Fruit fly (Drosophila melanogaster) whole organism, embryonic: Measurements from ENCODE around the gene Gale.

Experiments
- Asciz ChIP-seq: fragments of 200-800 bp; sonication (Bioruptor generic); optimal IDR thresholded peaks from 2 replicates; lab custom pipeline; 2017; ENCODE audit warnings: missing biosample characterization, mild to moderate bottlenecking, missing genetic modification characterization, missing genetic modification reagents
- CG10431 ChIP-seq: fragments of 200-800 bp; sonication (Bioruptor generic); optimal IDR thresholded peaks from 3 replicates; lab custom pipeline; 2018; ENCODE audit warnings: missing biosample characterization, mild to moderate bottlenecking, missing genetic modification characterization
- CG11456 ChIP-seq: fragments of 200-800 bp; sonication (Bioruptor generic); IDR thresholded peaks from 3 replicates; pipeline ENCODE4 v1.3.6; 2022; ENCODE audit warnings: missing biosample characterization, missing genetic modification characterization
- CG11696 ChIP-seq: fragments of 200-800 bp; sonication (Bioruptor generic); IDR thresholded peaks from 2 replicates; pipeline ENCODE4 v1.3.6; 2022; ENCODE audit warnings: missing biosample characterization, missing genetic modification characterization
- CG12104 ChIP-seq: fragments of 200-800 bp; sonication (Bioruptor generic); optimal IDR thresholded peaks from 3 replicates; lab custom pipeline; 2016; ENCODE audit warnings: missing biosample characterization, missing genetic modification characterization
- CG14050 ChIP-seq: fragments of 200-800 bp; sonication (Bioruptor generic); IDR thresholded peaks from 3 replicates; pipeline ENCODE4 v1.3.6; 2022; ENCODE audit warnings: missing biosample characterization, missing genetic modification characterization
- CG1603 ChIP-seq: fragments of 200-800 bp; sonication (Bioruptor generic); optimal IDR thresholded peaks from 2 replicates; lab custom pipeline; 2019; ENCODE audit warnings: missing biosample characterization, mild to moderate bottlenecking, missing genetic modification characterization, moderate library complexity
- CG16813 ChIP-seq: fragments of 200-800 bp; sonication (Bioruptor generic); IDR thresholded peaks from 3 replicates; pipeline ENCODE4 v1.3.6; 2022; ENCODE audit warnings: missing biosample characterization, missing genetic modification characterization; ENCODE audit not compliant: partially characterized antibody
- CG1832 ChIP-seq: fragments of 200-800 bp; sonication (Bioruptor generic); optimal IDR thresholded peaks from 2 replicates; lab custom pipeline; 2017; ENCODE audit warnings: missing biosample characterization, mild to moderate bottlenecking, missing genetic modification characterization, inconsistent platforms
- CG18476 ChIP-seq: fragments of 200-800 bp; sonication (Bioruptor generic); optimal IDR thresholded peaks from 2 replicates; lab custom pipeline; 2016; ENCODE audit warnings: missing biosample characterization, mild to moderate bottlenecking, missing genetic modification characterization
- CG32772 ChIP-seq: fragments of 200-800 bp; sonication (Bioruptor generic); IDR thresholded peaks from 2 replicates; pipeline ENCODE4 v1.3.6; 2022; ENCODE audit warnings: missing biosample characterization, missing genetic modification characterization
- CG33213 ChIP-seq: fragments of 200-800 bp; sonication (Bioruptor generic); optimal IDR thresholded peaks from 3 replicates; lab custom pipeline; 2016; ENCODE audit warnings: missing biosample characterization, missing genetic modification characterization
- CG3726 ChIP-seq: fragments of 200-800 bp; sonication (Bioruptor generic); IDR thresholded peaks from 3 replicates; pipeline ENCODE4, ENCODE4 v1.3.6; 2022; ENCODE audit warnings: missing biosample characterization, missing genetic modification characterization
- CG3995 ChIP-seq: fragments of 200-800 bp; sonication (Bioruptor generic); optimal IDR thresholded peaks from 3 replicates; lab custom pipeline; 2016; ENCODE audit warnings: missing biosample characterization, missing genetic modification characterization
- CG4424 ChIP-seq: fragments of 200-800 bp; sonication (Bioruptor generic); optimal IDR thresholded peaks from 3 replicates; lab custom pipeline; 2016; ENCODE audit warnings: missing biosample characterization, missing genetic modification characterization
- CG6254 ChIP-seq: fragments of 200-800 bp; sonication (Bioruptor generic); optimal IDR thresholded peaks from 3 replicates; lab custom pipeline; 2017; ENCODE audit warnings: mild to moderate bottlenecking, missing biosample characterization, missing genetic modification reagents, missing genetic modification characterization
- CG6272 ChIP-seq: fragments of 200-800 bp; sonication (Bioruptor generic); IDR thresholded peaks from 2 replicates; pipeline ENCODE4 v1.3.6; 2022; ENCODE audit warnings: missing biosample characterization, missing genetic modification characterization
- CG8290 ChIP-seq, 3 experiments: fragments of 200-800 bp; sonication (Bioruptor generic); optimal IDR thresholded peaks; 2 replicates each; lab custom pipeline; 2016 to 2019; ENCODE audit warnings: missing biosample characterization in 3 of 3, missing genetic modification characterization in 3 of 3, mild to moderate bottlenecking in 2 of 3, moderate library complexity in 1 of 3
- E2f2 ChIP-seq: fragments of 200-800 bp; sonication (Bioruptor generic); IDR thresholded peaks from 2 replicates; pipeline ENCODE4 v1.3.6; 2022; ENCODE audit warnings: missing biosample characterization, missing genetic modification characterization
- HmgD ChIP-seq: fragments of 200-800 bp; sonication (Bioruptor generic); optimal IDR thresholded peaks from 3 replicates; lab custom pipeline; 2016; ENCODE audit warnings: missing biosample characterization, missing genetic modification characterization
- Jarid2 ChIP-seq: fragments of 200-800 bp; sonication (Bioruptor generic); optimal IDR thresholded peaks from 3 replicates; lab custom pipeline; 2017; ENCODE audit warnings: mild to moderate bottlenecking, missing biosample characterization, missing genetic modification reagents, missing genetic modification characterization
- Lpt ChIP-seq: fragments of >200 bp; optimal IDR thresholded peaks from 2 replicates; lab custom pipeline; 2018; ENCODE audit warnings: missing biosample characterization, missing genetic modification characterization
- MBD-R2 ChIP-seq: fragments of 200-800 bp; sonication (Bioruptor generic); IDR thresholded peaks from 2 replicates; pipeline ENCODE4 v1.3.6; 2022; ENCODE audit warnings: missing biosample characterization, missing genetic modification characterization
- MTF-1 ChIP-seq: fragments of 200-800 bp; sonication (Bioruptor generic); optimal IDR thresholded peaks from 2 replicates; lab custom pipeline; 2018; ENCODE audit warnings: missing biosample characterization, mild to moderate bottlenecking, missing genetic modification characterization, borderline replicate concordance
- Nf-YA ChIP-seq: fragments of 200-800 bp; sonication (Bioruptor generic); IDR thresholded peaks from 2 replicates; pipeline ENCODE4 v1.3.6; 2022; ENCODE audit warnings: missing biosample characterization, missing genetic modification characterization
- Nf-YC ChIP-seq: fragments of 200-800 bp; optimal IDR thresholded peaks from 3 replicates; lab custom pipeline; 2019; ENCODE audit warnings: missing biosample characterization, mild to moderate bottlenecking, missing genetic modification characterization, moderate library complexity
- Side ChIP-seq: fragments of 200-800 bp; sonication (Bioruptor generic); optimal IDR thresholded peaks from 2 replicates; lab custom pipeline; 2016; ENCODE audit warnings: missing biosample characterization, missing genetic modification characterization
- Sox102F ChIP-seq: fragments of 200-800 bp; sonication (Bioruptor generic); optimal IDR thresholded peaks from 2 replicates; lab custom pipeline; 2018; ENCODE audit warnings: missing biosample characterization, mild to moderate bottlenecking, missing genetic modification characterization, moderate library complexity
- Sry-δ ChIP-seq: fragments of 200-800 bp; sonication (Bioruptor generic); optimal IDR thresholded peaks from 2 replicates; lab custom pipeline; 2016; ENCODE audit warnings: missing biosample characterization, missing genetic modification characterization
- YL-1 ChIP-seq: fragments of 200-800 bp; sonication (Bioruptor generic); optimal IDR thresholded peaks from 3 replicates; lab custom pipeline; 2017; ENCODE audit warnings: missing biosample characterization, mild to moderate bottlenecking, missing genetic modification characterization
- ara ChIP-seq: fragments of 200-800 bp; sonication (Bioruptor generic); IDR thresholded peaks from 2 replicates; pipeline ENCODE4 v1.3.6; 2022; ENCODE audit warnings: missing biosample characterization, missing genetic modification characterization
- bbx ChIP-seq: fragments of 200-800 bp; sonication (Bioruptor generic); IDR thresholded peaks from 2 replicates; pipeline ENCODE4 v1.3.6; 2022; ENCODE audit warnings: missing biosample characterization, missing genetic modification characterization; ENCODE audit not compliant: partially characterized antibody
- bowl ChIP-seq: fragments of 200-800 bp; sonication (Bioruptor generic); IDR thresholded peaks from 2 replicates; pipeline ENCODE4 v1.3.6; 2022; ENCODE audit warnings: missing biosample characterization, missing genetic modification characterization
- cato ChIP-seq: fragments of 200-800 bp; sonication (Bioruptor generic); optimal IDR thresholded peaks from 2 replicates; lab custom pipeline; 2016; ENCODE audit warnings: missing biosample characterization, missing genetic modification characterization, borderline replicate concordance
- dan ChIP-seq: fragments of 200-800 bp; sonication (Bioruptor generic); IDR thresholded peaks from 2 replicates; pipeline ENCODE4 v1.3.6; 2022; ENCODE audit warnings: missing biosample characterization, missing genetic modification characterization
- exex ChIP-seq: fragments of 200-800 bp; sonication (Bioruptor generic); optimal IDR thresholded peaks from 4 replicates; lab custom pipeline; 2018; ENCODE audit warnings: missing biosample characterization, mild to moderate bottlenecking, missing genetic modification characterization, moderate library complexity
- fd64A ChIP-seq: fragments of 200-800 bp; sonication (Bioruptor generic); optimal IDR thresholded peaks from 3 replicates; lab custom pipeline; 2018; ENCODE audit warnings: missing biosample characterization, mild to moderate bottlenecking, missing genetic modification characterization
- gce ChIP-seq: fragments of 200-800 bp; sonication (Bioruptor generic); IDR thresholded peaks from 3 replicates; pipeline ENCODE4 v1.3.6; 2022; ENCODE audit warnings: missing biosample characterization, missing genetic modification characterization
- inv ChIP-seq: fragments of 200-800 bp; sonication (Bioruptor generic); IDR thresholded peaks from 2 replicates; pipeline ENCODE4 v1.3.6; 2022; ENCODE audit warnings: missing biosample characterization, missing genetic modification characterization; ENCODE audit not compliant: partially characterized antibody
- jumu ChIP-seq: fragments of 200-800 bp; sonication (Bioruptor generic); optimal IDR thresholded peaks from 3 replicates; lab custom pipeline; 2016; ENCODE audit warnings: missing biosample characterization, missing genetic modification characterization
- lilli ChIP-seq: fragments of 200-800 bp; sonication (Bioruptor generic); optimal IDR thresholded peaks from 3 replicates; lab custom pipeline; 2016; ENCODE audit warnings: missing biosample characterization, missing genetic modification characterization
- lola ChIP-seq, 3 experiments: fragments of >200 bp in 2 of 3; fragments of 200-800 bp in 1 of 3; sonication (Bioruptor generic) in 1 of 3; optimal IDR thresholded peaks; 2 replicates each; lab custom pipeline; 2017 to 2019; ENCODE audit warnings: missing biosample characterization in 3 of 3, missing genetic modification characterization in 3 of 3, mild to moderate bottlenecking in 1 of 3, moderate library complexity in 1 of 3
- maf-S ChIP-seq: fragments of 200-800 bp; sonication (Bioruptor generic); optimal IDR thresholded peaks from 2 replicates; lab custom pipeline; 2016; ENCODE audit warnings: missing biosample characterization, missing genetic modification characterization
- nerfin-1 ChIP-seq: fragments of 200-800 bp; sonication (Bioruptor generic); optimal IDR thresholded peaks from 3 replicates; lab custom pipeline; 2019; ENCODE audit warnings: missing biosample characterization, mild to moderate bottlenecking, missing genetic modification characterization, moderate library complexity
- sqz ChIP-seq: fragments of 200-800 bp; sonication (Bioruptor generic); optimal IDR thresholded peaks from 3 replicates; lab custom pipeline; 2018; ENCODE audit warnings: missing biosample characterization, mild to moderate bottlenecking, missing genetic modification characterization
- ssp ChIP-seq: fragments of 200-800 bp; sonication (Bioruptor generic); IDR thresholded peaks from 2 replicates; pipeline ENCODE4 v1.3.6; 2022; ENCODE audit warnings: missing biosample characterization, missing genetic modification characterization
- tap ChIP-seq: fragments of 200-800 bp; optimal IDR thresholded peaks from 3 replicates; lab custom pipeline; 2019; ENCODE audit warnings: missing biosample characterization, mild to moderate bottlenecking, missing genetic modification characterization, moderate library complexity
- tna ChIP-seq: fragments of 200-800 bp; sonication (Bioruptor generic); IDR thresholded peaks from 2 replicates; pipeline ENCODE4 v1.3.6; 2022; ENCODE audit warnings: missing biosample characterization, missing genetic modification characterization; ENCODE audit not compliant: partially characterized antibody
- vfl ChIP-seq: fragments of 200-800 bp; sonication (Bioruptor generic); optimal IDR thresholded peaks from 2 replicates; lab custom pipeline; 2016; ENCODE audit warnings: missing biosample characterization, missing genetic modification characterization

Gene Gale

dm6 chr3L:616482-617148 is 31.7 kb upstream of the Gale start (continued):
- TF ChIP-seq gce (GFP tag; lab: Robert Waterston, UW) (0 out of 3 replicates have a peak, but pooled peaks have one; percentile 19), CG11456 (GFP tag; lab: Robert Waterston, UW) (0 out of 3 replicates have a peak, but pooled peaks have one; percentile 54), Nf-YC (tag; lab: Kevin White, UChicago) (peak; percentile 79), nerfin-1 (tag; lab: Kevin White, UChicago) (peak; percentile 5), lilli (GFP tag; lab: Kevin White, UChicago) (no peak), CG16813 (GFP tag; lab: Robert Waterston, UW) (no peak), CG18476 (GFP tag; lab: Kevin White, UChicago) (no peak), vfl (GFP tag; lab: Kevin White, UChicago) (no peak), sqz (GFP tag; lab: Kevin White, UChicago) (no peak), CG8290 (GFP tag; optimal IDR thresholded peaks at IDR 0.05; lab: Kevin White, UChicago) (no peak), CG8290 (tag; optimal IDR thresholded peaks at IDR 0.05; lab: Kevin White, UChicago) (peak in 1 of 2 experiments; percentile 34), MBD-R2 (GFP tag; lab: Robert Waterston, UW) (peak; percentile 27; the same call in 1 of the 2 replicates), cato (GFP tag; lab: Kevin White, UChicago) (no peak), CG10431 (GFP tag; lab: Kevin White, UChicago) (no peak), E2f2 (no peak), exex (tag; lab: Kevin White, UChicago) (peak; percentile 72), Sox102F (no peak), Nf-YA (GFP tag; lab: Robert Waterston, UW) (0 out of 2 replicates have a peak, but pooled peaks have one; percentile 6), CG14050 (GFP tag; lab: Robert Waterston, UW) (no peak), ara (GFP tag; lab: Robert Waterston, UW) (no peak), jumu (GFP tag; lab: Kevin White, UChicago) (no peak), HmgD (GFP tag; lab: Kevin White, UChicago) (peak; percentile 9), fd64A (peak; percentile 21), Sry-δ (GFP tag; lab: Kevin White, UChicago) (no peak), CG1832 (GFP tag; lab: Kevin White, UChicago) (peak; percentile 60), CG6254 (GFP tag; lab: Kevin White, UChicago) (no peak), lola (GFP tag; optimal IDR thresholded peaks at IDR 0.05; lab: Kevin White, UChicago) (peak in 1 of 3 experiments; percentile 74), CG4424 (GFP tag; lab: Kevin White, UChicago) (no peak), inv (GFP tag; lab: Robert Waterston, UW) (no peak), CG1603 (tag; lab: Kevin White, UChicago) (no peak), CG6272 (GFP tag; lab: Robert Waterston, UW) (no peak), tna (no peak; the same call in 1 of the 2 replicates), YL-1 (GFP tag; lab: Kevin White, UChicago) (no peak), CG3726 (GFP tag; lab: Robert Waterston, UW) (no peak), bbx (GFP tag; lab: Robert Waterston, UW) (no peak), Asciz (GFP tag; lab: Kevin White, UChicago) (no peak), Jarid2 (GFP tag; lab: Kevin White, UChicago) (peak; percentile 12), ssp (GFP tag; lab: Robert Waterston, UW) (no peak), tap (tag; lab: Kevin White, UChicago) (peak; percentile 43), CG11696 (no peak), maf-S (no peak), CG12104 (GFP tag; lab: Kevin White, UChicago) (no peak), CG33213 (GFP tag; lab: Kevin White, UChicago) (no peak), MTF-1 (GFP tag; lab: Kevin White, UChicago) (no peak), dan (GFP tag; lab: Robert Waterston, UW) (no peak), Side (GFP tag; lab: Kevin White, UChicago) (no peak), CG32772 (GFP tag; lab: Robert Waterston, UW) (no peak), Lpt (no peak), bowl (GFP tag; lab: Robert Waterston, UW) (no peak), CG3995 (GFP tag; lab: Kevin White, UChicago) (no peak)
